Fruit fly (Drosophila melanogaster): ENCODE results near the gene CG32533.

DNA sequence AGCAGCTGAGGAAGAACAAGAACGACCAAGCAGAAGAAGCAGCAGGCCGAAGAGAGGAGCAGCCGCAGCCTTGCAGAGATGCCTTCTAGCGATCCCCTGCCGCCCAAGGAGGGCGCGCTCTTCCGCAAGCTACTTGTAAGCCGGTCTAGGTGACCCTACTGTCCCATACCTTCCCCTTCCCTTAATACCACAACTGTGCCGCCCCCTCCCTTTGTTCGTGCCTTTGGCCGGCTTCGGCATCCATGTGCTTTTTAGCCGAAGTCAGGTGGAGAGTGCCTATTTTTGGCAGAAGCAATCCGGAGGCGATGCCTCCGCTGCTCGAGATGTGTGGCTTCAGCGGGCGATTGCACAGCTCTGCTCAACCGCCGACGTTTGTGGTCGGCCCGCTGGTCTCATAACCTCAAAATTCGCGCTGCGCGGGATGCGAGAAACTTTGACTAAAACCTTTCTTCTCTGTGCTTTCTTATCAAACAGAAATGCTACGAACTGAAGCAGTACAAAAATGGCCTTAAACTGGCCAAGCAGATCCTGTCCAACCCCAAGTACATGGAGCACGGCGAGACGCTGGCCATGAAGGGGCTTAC is 1.4 kb upstream of the CG32533 start:
- TF ChIP-seq Dfd (GFP tag; optimal IDR thresholded peaks at IDR 0.05) (no peak), lola (GFP tag; optimal IDR thresholded peaks at IDR 0.05) (no peak)

Measured in whole organism, wandering third instar larva.